Worm (Caenorhabditis elegans) whole organism, young adult: ENCODE data around the gene C45G9.11.
A peak's percentile ranks its signal among the peaks of the same experiment; 100 is the strongest.

Experiments
- B0261.1 ChIP-seq: sonication (generic microtip); optimal IDR thresholded peaks from 2 replicates; lab custom pipeline; 2016; ENCODE audit warnings: mild to moderate bottlenecking, missing genetic modification characterization, moderate library complexity, missing compliant biosample characterization
- B0336.3 ChIP-seq: fragments of 200-800 bp; sonication (Bioruptor generic); IDR thresholded peaks from 2 replicates; pipeline ENCODE4 v1.3.6; 2022; ENCODE audit warnings: missing genetic modification characterization, missing compliant biosample characterization
- C06A6.2 ChIP-seq: fragments of 200-800 bp; sonication (Bioruptor generic); conservative IDR thresholded peaks from 2 replicates; pipeline ENCODE4 v1.3.6; 2022; ENCODE audit warnings: missing genetic modification characterization, missing compliant biosample characterization
- F23B12.7 ChIP-seq: sonication (generic microtip); optimal IDR thresholded peaks from 2 replicates; lab custom pipeline; 2017; ENCODE audit warnings: missing genetic modification characterization, mild to moderate bottlenecking, missing compliant biosample characterization, antibody characterized with exemption, moderate library complexity; ENCODE audit not compliant: insufficient read depth
- F39B2.1 ChIP-seq: fragments of 200-800 bp; sonication (Bioruptor generic); IDR thresholded peaks from 2 replicates; pipeline ENCODE4 v1.3.6; 2022; ENCODE audit warnings: missing genetic modification reagents, missing genetic modification characterization, missing compliant biosample characterization
- F49E8.2 ChIP-seq: sonication (generic microtip); optimal IDR thresholded peaks from 3 replicates; lab custom pipeline; 2017; ENCODE audit warnings: missing genetic modification characterization, mild to moderate bottlenecking, missing compliant biosample characterization, antibody characterized with exemption, moderate library complexity; ENCODE audit not compliant: insufficient read depth
- F52B5.7 ChIP-seq: sonication (generic microtip); optimal IDR thresholded peaks from 2 replicates; lab custom pipeline; 2016; ENCODE audit warnings: mild to moderate bottlenecking, missing genetic modification characterization, missing compliant biosample characterization
- K11D2.4 ChIP-seq: fragments of 200-800 bp; sonication (Bioruptor generic); IDR thresholded peaks from 2 replicates; pipeline ENCODE4 v1.3.6; 2022; ENCODE audit warnings: missing genetic modification reagents, missing genetic modification characterization, missing compliant biosample characterization
- T07F8.4 ChIP-seq: sonication (generic microtip); optimal IDR thresholded peaks from 2 replicates; lab custom pipeline; 2016; ENCODE audit warnings: mild to moderate bottlenecking, missing genetic modification characterization, moderate library complexity, missing compliant biosample characterization
- Y56A3A.18 ChIP-seq: fragments of 200-800 bp; sonication (Bioruptor generic); IDR thresholded peaks from 2 replicates; pipeline ENCODE4 v1.3.6; 2022; ENCODE audit warnings: missing genetic modification reagents, missing genetic modification characterization, missing compliant biosample characterization
- Y79H2A.3 ChIP-seq: fragments of 200-800 bp; sonication (Bioruptor generic); conservative IDR thresholded peaks from 2 replicates; pipeline ENCODE4 v1.3.6; 2022; ENCODE audit warnings: missing genetic modification reagents, missing genetic modification characterization, missing compliant biosample characterization
- Y95B8A.8 ChIP-seq: fragments of 200-800 bp; sonication (Bioruptor generic); IDR thresholded peaks from 2 replicates; pipeline ENCODE4 v1.3.6; 2022; ENCODE audit warnings: missing genetic modification reagents, missing genetic modification characterization, missing compliant biosample characterization
- ZK185.1 ChIP-seq: sonication (generic microtip); optimal IDR thresholded peaks from 2 replicates; lab custom pipeline; 2016; ENCODE audit warnings: mild to moderate bottlenecking, missing genetic modification characterization, missing compliant biosample characterization; ENCODE audit not compliant: poor library complexity, severe bottlenecking
- akir-1 ChIP-seq: fragments of 200-800 bp; sonication (Bioruptor generic); optimal IDR thresholded peaks from 2 replicates; lab custom pipeline; 2018; ENCODE audit warnings: mild to moderate bottlenecking, missing genetic modification characterization, moderate library complexity, missing compliant biosample characterization
- athp-1 ChIP-seq: sonication (generic microtip); optimal IDR thresholded peaks from 2 replicates; lab custom pipeline; 2017; ENCODE audit warnings: mild to moderate bottlenecking, missing genetic modification characterization, missing compliant biosample characterization
- attf-3 ChIP-seq: fragments of 200-800 bp; sonication (Bioruptor generic); conservative IDR thresholded peaks from 2 replicates; pipeline ENCODE4 v1.3.6; 2022; ENCODE audit warnings: missing genetic modification reagents, missing genetic modification characterization, missing compliant biosample characterization
- ccch-3 ChIP-seq: fragments of 200-800 bp; sonication (Bioruptor generic); optimal IDR thresholded peaks from 2 replicates; lab custom pipeline; 2018; ENCODE audit warnings: mild to moderate bottlenecking, missing genetic modification characterization, missing compliant biosample characterization
- ceh-40 ChIP-seq: fragments of 200-800 bp; sonication (Bioruptor generic); IDR thresholded peaks from 2 replicates; pipeline ENCODE4 v1.3.6; 2022; ENCODE audit warnings: missing genetic modification characterization, missing compliant biosample characterization
- ceh-58 ChIP-seq: fragments of 200-800 bp; sonication (Bioruptor generic); IDR thresholded peaks from 2 replicates; pipeline ENCODE4 v1.3.6; 2022; ENCODE audit warnings: missing genetic modification characterization, missing compliant biosample characterization
- ceh-79 ChIP-seq: sonication (generic microtip); optimal IDR thresholded peaks from 2 replicates; lab custom pipeline; 2017; ENCODE audit warnings: mild to moderate bottlenecking, missing genetic modification characterization, missing compliant biosample characterization
- ceh-91 ChIP-seq: fragments of 200-800 bp; sonication (Bioruptor generic); IDR thresholded peaks from 2 replicates; pipeline ENCODE4 v1.3.6; 2022; ENCODE audit warnings: missing genetic modification reagents, missing genetic modification characterization, missing compliant biosample characterization
- dpl-1 ChIP-seq: fragments of 150-350 bp; optimal IDR thresholded peaks from 2 replicates; lab custom pipeline; 2014; ENCODE audit warnings: missing biosample characterization, missing genetic modification reagents, missing genetic modification characterization
- egl-18 ChIP-seq: fragments of 200-800 bp; sonication (Bioruptor generic); IDR thresholded peaks from 2 replicates; pipeline ENCODE4 v1.3.6; 2022; ENCODE audit warnings: missing genetic modification reagents, missing genetic modification characterization, missing compliant biosample characterization
- egl-44 ChIP-seq: fragments of 200-800 bp; sonication (Bioruptor generic); IDR thresholded peaks from 2 replicates; pipeline ENCODE4 v1.3.6; 2022; ENCODE audit warnings: missing genetic modification reagents, missing genetic modification characterization, missing compliant biosample characterization
- gei-17 ChIP-seq: fragments of 200-800 bp; sonication (Bioruptor generic); optimal IDR thresholded peaks from 2 replicates; lab custom pipeline; 2018; ENCODE audit warnings: mild to moderate bottlenecking, missing genetic modification characterization, missing compliant biosample characterization
- him-1 ChIP-seq: sonication (generic microtip); optimal IDR thresholded peaks from 2 replicates; lab custom pipeline; 2016; ENCODE audit warnings: missing genotype, missing genetic modification reagents, missing genetic modification characterization, missing compliant biosample characterization
- hlh-12 ChIP-seq: sonication (generic microtip); optimal IDR thresholded peaks from 2 replicates; lab custom pipeline; 2016; ENCODE audit warnings: missing genetic modification characterization, missing compliant biosample characterization
- hrde-1 ChIP-seq: sonication (generic microtip); optimal IDR thresholded peaks from 2 replicates; lab custom pipeline; 2016; ENCODE audit warnings: missing genetic modification characterization, mild to moderate bottlenecking, missing compliant biosample characterization, moderate library complexity, missing genotype, missing genetic modification reagents, borderline replicate concordance
- let-526 ChIP-seq: fragments of 200-800 bp; sonication (Bioruptor generic); IDR thresholded peaks from 2 replicates; pipeline ENCODE4 v1.3.6; 2022; ENCODE audit warnings: missing genetic modification reagents, missing genetic modification characterization, missing compliant biosample characterization
- lin-35 ChIP-seq, 3 experiments: fragments of 150-350 bp in 2 of 3; sonication (generic microtip) in 1 of 3; optimal IDR thresholded peaks; 2 replicates each; lab custom pipeline; 2014 to 2018; ENCODE audit warnings: missing biosample characterization in 3 of 3, missing genetic modification characterization in 3 of 3, missing genetic modification reagents in 3 of 3
- lsy-27 ChIP-seq: sonication (generic microtip); optimal IDR thresholded peaks from 2 replicates; lab custom pipeline; 2017; ENCODE audit warnings: missing genetic modification characterization, mild to moderate bottlenecking, missing compliant biosample characterization, antibody characterized with exemption, missing genotype, borderline replicate concordance; ENCODE audit not compliant: insufficient read depth
- madf-10 ChIP-seq: sonication (generic microtip); optimal IDR thresholded peaks from 2 replicates; lab custom pipeline; 2016; ENCODE audit warnings: mild to moderate bottlenecking, missing genetic modification characterization, missing compliant biosample characterization
- mel-28 ChIP-seq: sonication (generic microtip); optimal IDR thresholded peaks from 2 replicates; lab custom pipeline; 2016; ENCODE audit warnings: borderline replicate concordance, mild to moderate bottlenecking, missing genetic modification characterization, missing compliant biosample characterization
- nfya-1 ChIP-seq: sonication (generic microtip); optimal IDR thresholded peaks from 2 replicates; lab custom pipeline; 2017; ENCODE audit warnings: antibody characterized with exemption, missing compliant biosample characterization, missing genetic modification characterization, borderline replicate concordance; ENCODE audit not compliant: insufficient read depth
- nhr-90 ChIP-seq: sonication (generic microtip); optimal IDR thresholded peaks from 2 replicates; lab custom pipeline; 2016; ENCODE audit warnings: missing genotype, mild to moderate bottlenecking, missing genetic modification characterization, missing compliant biosample characterization
- rcor-1 ChIP-seq: fragments of 200-800 bp; sonication (Bioruptor generic); IDR thresholded peaks from 2 replicates; pipeline ENCODE4 v1.3.6; 2022; ENCODE audit warnings: missing genetic modification reagents, missing genetic modification characterization, missing compliant biosample characterization
- repo-1 ChIP-seq: sonication (generic microtip); optimal IDR thresholded peaks from 2 replicates; lab custom pipeline; 2017; ENCODE audit warnings: mild to moderate bottlenecking, missing genetic modification characterization, missing compliant biosample characterization
- sea-2 ChIP-seq: fragments of 200-800 bp; sonication (Bioruptor generic); IDR thresholded peaks from 2 replicates; pipeline ENCODE4 v1.3.6; 2022; ENCODE audit warnings: missing genetic modification characterization, missing compliant biosample characterization
- snpc-1.1 ChIP-seq: sonication (generic microtip); optimal IDR thresholded peaks from 2 replicates; lab custom pipeline; 2017; ENCODE audit warnings: missing genetic modification characterization, mild to moderate bottlenecking, missing compliant biosample characterization, antibody characterized with exemption, moderate library complexity, missing genotype, missing genetic modification reagents; ENCODE audit not compliant: insufficient read depth
- snpc-1.3 ChIP-seq: sonication (generic microtip); optimal IDR thresholded peaks from 2 replicates; lab custom pipeline; 2017; ENCODE audit warnings: missing genetic modification characterization, mild to moderate bottlenecking, missing compliant biosample characterization, antibody characterized with exemption, moderate library complexity, missing genotype, missing genetic modification reagents; ENCODE audit not compliant: insufficient read depth
- snpc-4 ChIP-seq, 5 experiments: fragments of 150-350 bp in 1 of 5; sonication (generic microtip) in 4 of 5; optimal IDR thresholded peaks; 2 replicates each; lab custom pipeline; 2014 to 2018; ENCODE audit warnings: missing genetic modification characterization in 5 of 5, missing biosample characterization in 3 of 5, antibody characterized with exemption in 2 of 5, mild to moderate bottlenecking in 2 of 5, missing compliant biosample characterization in 2 of 5, missing genotype in 2 of 5, moderate library complexity in 2 of 5, missing genetic modification reagents in 1 of 5
- somi-1 ChIP-seq: fragments of 200-800 bp; sonication (Bioruptor generic); optimal IDR thresholded peaks from 2 replicates; lab custom pipeline; 2018; ENCODE audit warnings: mild to moderate bottlenecking, missing genetic modification characterization, missing compliant biosample characterization
- zfh-2 ChIP-seq: fragments of 200-800 bp; sonication (Bioruptor generic); conservative IDR thresholded peaks from 2 replicates; pipeline ENCODE4 v1.3.6; 2022; ENCODE audit warnings: missing genetic modification reagents, missing genetic modification characterization, missing compliant biosample characterization
- ztf-18 ChIP-seq: sonication (generic microtip); optimal IDR thresholded peaks from 2 replicates; lab custom pipeline; 2016; ENCODE audit warnings: missing genotype, mild to moderate bottlenecking, missing genetic modification characterization, missing compliant biosample characterization
- ztf-22 ChIP-seq: fragments of 200-800 bp; sonication (Bioruptor generic); optimal IDR thresholded peaks from 2 replicates; lab custom pipeline; 2018; ENCODE audit warnings: mild to moderate bottlenecking, missing genetic modification characterization, moderate library complexity, missing compliant biosample characterization
- ztf-26 ChIP-seq: sonication (generic microtip); optimal IDR thresholded peaks from 2 replicates; lab custom pipeline; 2017; ENCODE audit warnings: missing genetic modification characterization, missing compliant biosample characterization

Gene C45G9.11

DNA sequence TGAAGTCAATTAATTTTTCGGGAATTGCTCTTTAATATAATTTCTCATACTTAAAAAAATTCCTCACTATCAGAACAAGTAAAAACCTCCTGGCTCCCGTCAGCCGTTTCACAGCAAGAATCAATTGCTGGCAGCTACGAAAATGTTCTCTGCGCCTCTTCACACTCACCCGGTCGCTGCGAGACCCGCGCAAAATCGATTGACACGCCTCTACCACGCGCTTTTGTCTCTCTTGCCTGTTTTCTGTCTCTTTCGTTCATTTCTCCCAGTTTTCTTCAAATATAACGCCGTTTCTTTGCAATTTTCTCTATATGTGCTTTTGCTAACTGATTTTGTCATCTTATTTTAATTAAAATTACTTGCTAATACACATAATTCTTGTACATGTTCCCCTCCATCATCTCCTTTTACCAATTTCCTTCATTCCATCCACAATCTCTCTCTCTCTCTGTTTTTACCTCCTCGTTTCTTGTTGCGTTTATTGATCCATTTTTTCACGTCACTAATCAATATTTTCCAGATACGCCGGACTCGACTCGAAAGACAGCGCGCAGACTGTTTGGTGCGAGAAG lies 44.0 kb downstream of the C45G9.11 start, which contains the start of gene pcf-11 (continued):
- TF ChIP-seq hrde-1 (tag; lab: Kevin White, UChicago) (no peak), B0261.1 (no peak), Y95B8A.8 (GFP tag; lab: Robert Waterston, UW) (no peak), lin-35 (GFP tag; optimal IDR thresholded peaks at IDR 0.05; lab: Kevin White, UChicago) (peak in 1 of 3 experiments; percentile 58), repo-1 (tag; lab: Kevin White, UChicago) (no peak), snpc-1.1 (no peak), dpl-1 (GFP tag; lab: Kevin White, UChicago) (no peak), ccch-3 (GFP tag; lab: Kevin White, UChicago) (no peak), K11D2.4 (GFP tag; lab: Robert Waterston, UW) (no peak), ZK185.1 (tag; lab: Kevin White, UChicago) (peak; percentile 5), athp-1 (no peak), akir-1 (GFP tag; lab: Kevin White, UChicago) (no peak), snpc-1.3 (tag; lab: Kevin White, UChicago) (peak; percentile 12), sea-2 (GFP tag; lab: Robert Waterston, UW) (no peak), ztf-22 (GFP tag; lab: Kevin White, UChicago) (no peak), ceh-40 (GFP tag; lab: Robert Waterston, UW) (no peak), ztf-26 (tag; lab: Kevin White, UChicago) (no peak), rcor-1 (GFP tag; lab: Robert Waterston, UW) (no peak), madf-10 (peak; percentile 14), egl-44 (no peak), nhr-90 (tag; lab: Kevin White, UChicago) (no peak), ztf-18 (tag; lab: Kevin White, UChicago) (peak; percentile 46), B0336.3 (GFP tag; lab: Robert Waterston, UW) (no peak), lsy-27 (no peak), ceh-58 (GFP tag; lab: Robert Waterston, UW) (no peak), mel-28 (tag; lab: Kevin White, UChicago) (no peak), ceh-91 (no peak), T07F8.4 (tag; lab: Kevin White, UChicago) (no peak), egl-18 (GFP tag; lab: Robert Waterston, UW) (no peak), hlh-12 (no peak), nfya-1 (tag; lab: Kevin White, UChicago) (no peak), snpc-4 (GFP tag; optimal IDR thresholded peaks at IDR 0.05; lab: Kevin White, UChicago) (no peak), snpc-4 (tag; optimal IDR thresholded peaks at IDR 0.05; lab: Kevin White, UChicago) (peak in 2 of 4 experiments; percentile 17 to 31), F39B2.1 (no peak), zfh-2 (peak; percentile 73), F49E8.2 (tag; lab: Kevin White, UChicago) (no peak), attf-3 (GFP tag; lab: Robert Waterston, UW) (no peak), let-526 (GFP tag; lab: Robert Waterston, UW) (no peak), ceh-79 (no peak), F23B12.7 (peak; percentile 3), him-1 (tag; lab: Kevin White, UChicago) (no peak), C06A6.2 (GFP tag; lab: Robert Waterston, UW) (0 out of 2 replicates have a peak, but pooled peaks have one; percentile 13), Y79H2A.3 (GFP tag; lab: Robert Waterston, UW) (no peak), gei-17 (no peak), Y56A3A.18 (GFP tag; lab: Robert Waterston, UW) (no peak), somi-1 (GFP tag; lab: Kevin White, UChicago) (no peak), F52B5.7 (tag; lab: Kevin White, UChicago) (no peak)
